Worm (Caenorhabditis elegans): ENCODE measurements around the gene cdr-3.

DNA sequence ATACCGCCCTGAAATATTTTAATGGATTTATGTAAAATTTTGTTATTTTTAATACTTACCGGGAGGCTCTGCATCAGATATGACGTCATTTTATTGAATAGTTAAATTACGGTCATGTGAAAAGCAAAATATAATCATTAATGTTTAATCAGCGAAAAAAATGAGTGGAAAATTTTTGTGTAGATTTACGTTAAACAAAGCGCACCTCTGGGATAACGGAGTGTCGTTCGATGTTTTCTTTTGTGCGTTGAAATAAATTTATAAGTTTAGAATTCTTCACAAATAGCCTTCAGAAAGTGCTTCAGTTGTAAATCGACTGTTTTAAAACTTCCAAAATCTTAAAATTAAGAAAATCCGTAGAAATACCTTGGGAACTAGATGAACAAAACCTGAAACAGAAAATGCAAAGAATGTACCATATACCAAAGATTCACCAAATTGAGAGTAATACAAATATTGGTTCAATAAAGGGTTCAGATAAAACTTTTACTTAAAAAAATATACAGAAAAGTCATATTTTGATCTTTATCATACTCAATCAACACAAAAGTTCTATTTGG is 16.4 kb downstream of the cdr-3 start, which contains the start of the genes K01D12.20 and miga-1:
- TF ChIP-seq him-1 (tag; optimal IDR thresholded peaks at IDR 0.05) (no peak), W03F9.2 (tag; optimal IDR thresholded peaks at IDR 0.05) (no peak)

Data from whole organism, L4/young adult.